Fruit fly (Drosophila melanogaster): Measurements from ENCODE around the gene ND-20L.

Gene ND-20L

dm6 chr3R:29493242-29493944 is 22.1 kb upstream of the ND-20L start, which contains the start of the genes CG2310 and Diedel (continued):
- no peak for TF ChIP-seq CG8290 (GFP tag; optimal IDR thresholded peaks at IDR 0.05)
- no peak for TF ChIP-seq CG8290 (tag; optimal IDR thresholded peaks at IDR 0.05)
- no peak for TF ChIP-seq Dip3 (GFP tag; optimal IDR thresholded peaks at IDR 0.05)
- peak; percentile 85 for TF ChIP-seq Deaf1 (tag; optimal IDR thresholded peaks at IDR 0.05)
- no peak for TF ChIP-seq disco-r (GFP tag; optimal IDR thresholded peaks at IDR 0.05)
- no peak for TF ChIP-seq CG10274 (GFP tag; optimal IDR thresholded peaks at IDR 0.05)

dm6 chr3R:29494482-29494881 is 21.0 kb upstream of the ND-20L start, which contains the start of gene FipoQ:
Gene FipoQ (plus strand): TSS chr3R:29494782.
- TF ChIP-seq z (GFP tag; IDR thresholded peaks at IDR 0.05) (0 out of 3 replicates have a peak, but pooled peaks have one; percentile 26), tna (GFP tag; IDR thresholded peaks at IDR 0.05; ENCODE audit: partially characterized antibody) (0 out of 2 replicates have a peak, but pooled peaks have one; percentile 39), cwo (GFP tag; optimal IDR thresholded peaks at IDR 0.05) (no peak), vnd (GFP tag; IDR thresholded peaks at IDR 0.05; ENCODE audit: partially characterized antibody) (0 out of 3 replicates have a peak, but pooled peaks have one; percentile 9)

dm6 chr3R:29495815-29496214 is 19.7 kb upstream of the ND-20L start:
- peak; percentile 0 for TF ChIP-seq PHDP (tag; optimal IDR thresholded peaks at IDR 0.05)
- no peak for TF ChIP-seq Gug (GFP tag; IDR thresholded peaks at IDR 0.05)
- peak; percentile 55 for TF ChIP-seq CG18262 (tag; optimal IDR thresholded peaks at IDR 0.05)
- TF ChIP-seq HLH4C (GFP tag; IDR thresholded peaks at IDR 0.05; ENCODE audit: partially characterized antibody): no peak
- peak; percentile 22 for TF ChIP-seq grau (tag; optimal IDR thresholded peaks at IDR 0.05)
- no peak for TF ChIP-seq da (GFP tag; optimal IDR thresholded peaks at IDR 0.05)
- TF ChIP-seq ERR (GFP tag; optimal IDR thresholded peaks at IDR 0.05): no peak
- TF ChIP-seq dysf (GFP tag; IDR thresholded peaks at IDR 0.05): no peak
- no peak for TF ChIP-seq CG6813 (GFP tag; optimal IDR thresholded peaks at IDR 0.05)
- TF ChIP-seq CG18599 (GFP tag; optimal IDR thresholded peaks at IDR 0.05): no peak
- no peak for TF ChIP-seq schlank (tag; optimal IDR thresholded peaks at IDR 0.05)
- TF ChIP-seq CG31441 (GFP tag; IDR thresholded peaks at IDR 0.05): peak; percentile 59; the same call in 1 of the 2 replicates
- TF ChIP-seq CG17328 (GFP tag; IDR thresholded peaks at IDR 0.05): no peak
- no peak for TF ChIP-seq CG33557 (GFP tag; optimal IDR thresholded peaks at IDR 0.05)
- no peak for TF ChIP-seq CG13287 (GFP tag; IDR thresholded peaks at IDR 0.05; ENCODE audit: partially characterized antibody)
- peak; percentile 78 for TF ChIP-seq Ets65A (GFP tag)
- TF ChIP-seq pros (GFP tag; optimal IDR thresholded peaks at IDR 0.05): no peak
- TF ChIP-seq ac (GFP tag; optimal IDR thresholded peaks at IDR 0.05): no peak
- TF ChIP-seq dmrt11E (tag; optimal IDR thresholded peaks at IDR 0.05): peak; percentile 3
- peak; percentile 29 for TF ChIP-seq CG13424 (tag; optimal IDR thresholded peaks at IDR 0.05)
- no peak for TF ChIP-seq sc (optimal IDR thresholded peaks at IDR 0.05)
- no peak for TF ChIP-seq sc (GFP tag; optimal IDR thresholded peaks at IDR 0.05)
- TF ChIP-seq bbx (GFP tag; IDR thresholded peaks at IDR 0.05; ENCODE audit: partially characterized antibody): no peak
- no peak for TF ChIP-seq wek (GFP tag; optimal IDR thresholded peaks at IDR 0.05)
- TF ChIP-seq Hmx (GFP tag; optimal IDR thresholded peaks at IDR 0.05): no peak
- TF ChIP-seq CG30403 (GFP tag; optimal IDR thresholded peaks at IDR 0.05): no peak
- no peak for TF ChIP-seq CG18764 (GFP tag; optimal IDR thresholded peaks at IDR 0.05)
- TF ChIP-seq CG7839 (tag; optimal IDR thresholded peaks at IDR 0.05): peak; percentile 17
- no peak for TF ChIP-seq slp2 (GFP tag; optimal IDR thresholded peaks at IDR 0.05)
- TF ChIP-seq CG10979 (tag; optimal IDR thresholded peaks at IDR 0.05): peak; percentile 2
- TF ChIP-seq Asciz (GFP tag; optimal IDR thresholded peaks at IDR 0.05): no peak
- TF ChIP-seq pan (optimal IDR thresholded peaks at IDR 0.05): no peak
- no peak for TF ChIP-seq pan (GFP tag; optimal IDR thresholded peaks at IDR 0.05 in 1 of 2, IDR thresholded peaks at IDR 0.05 in 1 of 2)
- TF ChIP-seq row (GFP tag; IDR thresholded peaks at IDR 0.05): peak; percentile 42; the same call in 2 of the 3 replicates
- TF ChIP-seq CoRest (tag; optimal IDR thresholded peaks at IDR 0.05): peak; percentile 39
- no peak for TF ChIP-seq CG15269 (tag; optimal IDR thresholded peaks at IDR 0.05)
- TF ChIP-seq Adf1 (GFP tag; IDR thresholded peaks at IDR 0.05): no peak
